Worm (Caenorhabditis elegans): Measurements from ENCODE around the gene ocr-2.

Gene ocr-2

DNA sequence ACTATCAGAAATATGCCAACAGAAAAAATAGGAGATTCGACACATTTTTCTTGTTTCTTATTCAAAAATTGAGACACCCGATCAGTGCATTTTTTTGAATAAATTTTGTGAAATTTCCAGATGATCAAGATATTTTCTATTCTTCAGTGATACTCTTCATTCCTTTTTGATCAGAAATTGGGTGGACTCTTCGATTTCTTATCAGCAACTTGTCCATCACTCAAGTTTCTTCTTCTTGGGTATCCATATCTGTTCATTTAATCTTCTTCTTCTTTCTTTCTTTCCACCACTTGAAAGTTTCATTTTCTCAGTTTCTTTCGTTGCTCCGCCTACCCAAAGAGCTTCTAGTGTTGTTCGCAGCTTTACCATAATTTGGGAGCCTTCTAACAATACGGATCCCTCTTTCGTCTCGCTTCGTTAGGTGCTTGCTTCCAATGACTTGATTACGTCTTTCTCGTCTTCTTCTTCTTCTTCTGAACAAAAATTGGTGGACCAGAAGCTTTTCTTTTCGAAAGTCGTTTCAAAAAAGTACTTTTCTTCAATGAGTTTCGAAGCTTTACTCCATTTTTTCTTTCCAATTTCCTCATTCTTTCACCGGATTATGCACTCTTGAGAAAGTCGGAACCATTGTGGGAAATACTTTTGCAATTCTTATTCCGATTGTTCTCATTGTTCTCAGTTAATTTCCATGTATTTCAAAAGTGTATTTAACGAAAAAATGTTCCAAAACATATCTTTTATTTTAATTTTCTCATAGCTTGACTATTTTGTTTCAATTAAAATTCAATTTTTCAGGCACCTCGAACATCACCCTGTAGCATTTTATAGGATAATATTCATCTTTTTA, 44.0 kb downstream of the ocr-2 start, which contains the start of gene pct-1:
pct-1 (plus strand) TSS at position 797 of the 847 bp plus-strand sequence.
- TF ChIP-seq ceh-16 (tag; optimal IDR thresholded peaks at IDR 0.05) (no peak), lin-39 (tag; optimal IDR thresholded peaks at IDR 0.05) (no peak), ztf-1 (GFP tag; conservative IDR thresholded peaks at IDR 0.05) (no peak), crh-2 (tag; optimal IDR thresholded peaks at IDR 0.05) (no peak), lin-11 (tag; optimal IDR thresholded peaks at IDR 0.05) (no peak), aly-2 (tag; optimal IDR thresholded peaks at IDR 0.05) (no peak), skn-1 (tag; optimal IDR thresholded peaks at IDR 0.05) (no peak), nhr-23 (tag; optimal IDR thresholded peaks at IDR 0.05) (no peak), peb-1 (tag; optimal IDR thresholded peaks at IDR 0.05) (no peak), ztf-4 (tag; optimal IDR thresholded peaks at IDR 0.05) (no peak)

DNA sequence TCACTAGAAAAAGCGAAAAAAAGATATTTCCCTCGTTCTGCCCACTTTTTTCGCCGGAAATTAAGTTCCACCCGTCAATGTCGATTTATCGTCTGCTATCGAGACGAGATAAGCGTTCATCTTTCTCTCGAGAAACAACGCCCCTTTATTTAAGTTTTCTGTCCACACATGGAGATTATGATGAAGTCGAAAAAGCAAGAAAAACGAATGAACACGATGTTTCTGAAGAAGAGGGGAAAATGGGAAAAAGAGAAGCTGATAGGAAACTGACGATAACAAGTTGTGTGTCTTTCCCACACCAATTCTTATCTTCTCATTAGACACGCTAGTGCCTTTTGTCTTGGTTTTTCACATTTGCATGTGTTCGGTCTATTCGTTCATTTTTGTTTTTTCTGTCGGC, 45.1 kb downstream of the ocr-2 start:
- peak; percentile 23 for TF ChIP-seq blmp-1 (tag; optimal IDR thresholded peaks at IDR 0.05; ENCODE audit: insufficient read depth)
- no peak for TF ChIP-seq unc-55 (GFP tag; optimal IDR thresholded peaks at IDR 0.05)
- peak; percentile 6 for TF ChIP-seq nhr-25 (tag; optimal IDR thresholded peaks at IDR 0.05)
- TF ChIP-seq Y55F3AM.14 (GFP tag; optimal IDR thresholded peaks at IDR 0.05), result no peak
- peak; percentile 76 for TF ChIP-seq fos-1 (tag; optimal IDR thresholded peaks at IDR 0.05)

DNA sequence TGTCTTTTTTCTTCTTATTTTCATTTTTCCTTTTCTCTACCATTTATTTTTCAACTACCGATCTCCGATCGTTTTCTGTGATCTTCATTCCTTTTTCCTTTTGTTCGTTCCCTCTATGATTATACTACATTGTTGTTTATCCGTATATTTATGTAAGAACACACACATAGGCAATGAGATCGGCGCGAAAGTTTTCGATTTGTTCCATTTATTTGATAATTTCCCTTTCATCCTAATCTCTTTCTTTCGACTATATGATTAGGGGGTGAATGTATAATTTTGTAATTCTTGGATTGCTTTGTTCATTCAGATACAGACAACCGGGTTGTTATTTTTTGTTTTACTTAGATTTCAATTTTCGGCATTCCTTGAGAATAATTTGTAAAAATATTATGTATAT, 46.3 kb downstream of the ocr-2 start:
- TF ChIP-seq mbf-1 (tag; optimal IDR thresholded peaks at IDR 0.05), result no peak
- no peak for TF ChIP-seq blmp-1 (tag; optimal IDR thresholded peaks at IDR 0.05; ENCODE audit: insufficient read depth)
- TF ChIP-seq skn-1 (tag; optimal IDR thresholded peaks at IDR 0.05), result no peak
- no peak for TF ChIP-seq nhr-11 (tag; optimal IDR thresholded peaks at IDR 0.05)
- no peak for TF ChIP-seq R02D3.7 (tag; optimal IDR thresholded peaks at IDR 0.05)
- TF ChIP-seq C34F6.9 (tag; optimal IDR thresholded peaks at IDR 0.05), result no peak
- TF ChIP-seq elt-3 (tag; optimal IDR thresholded peaks at IDR 0.05), result no peak
- TF ChIP-seq zag-1 (tag; optimal IDR thresholded peaks at IDR 0.05), result no peak
- TF ChIP-seq nhr-129 (tag; optimal IDR thresholded peaks at IDR 0.05), result no peak
- no peak for TF ChIP-seq sma-9 (GFP tag; optimal IDR thresholded peaks at IDR 0.05)
- TF ChIP-seq sma-9 (tag; optimal IDR thresholded peaks at IDR 0.05), result no peak
- no peak for TF ChIP-seq lin-11 (tag; optimal IDR thresholded peaks at IDR 0.05)
- no peak for TF ChIP-seq snpc-4 (tag; optimal IDR thresholded peaks at IDR 0.05)
- TF ChIP-seq lin-39 (tag; optimal IDR thresholded peaks at IDR 0.05), result no peak
- no peak for TF ChIP-seq unc-55 (GFP tag; optimal IDR thresholded peaks at IDR 0.05)
- no peak for TF ChIP-seq nhr-23 (tag; optimal IDR thresholded peaks at IDR 0.05)
- no peak for TF ChIP-seq nhr-21 (tag; optimal IDR thresholded peaks at IDR 0.05)
- TF ChIP-seq crh-2 (tag; optimal IDR thresholded peaks at IDR 0.05), result no peak

DNA sequence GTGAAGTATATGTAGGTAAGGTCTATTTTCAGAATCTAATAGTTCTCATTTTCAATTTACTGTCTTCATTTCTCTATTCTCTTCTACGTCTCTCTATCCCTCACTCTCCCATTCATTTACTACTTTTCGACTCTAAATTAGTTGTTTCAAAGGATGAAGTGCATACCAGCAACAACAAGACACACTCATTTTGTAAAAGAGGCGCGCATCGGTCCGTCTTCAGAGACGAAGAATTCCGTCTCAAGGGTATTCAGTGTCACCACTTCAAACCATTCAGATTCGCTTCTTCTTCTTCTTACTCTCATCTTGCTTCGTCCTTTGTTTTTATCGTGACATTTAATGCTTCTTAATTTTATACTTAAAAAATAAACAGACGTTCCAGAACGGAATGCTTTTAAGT, 48.5 kb downstream of the ocr-2 start:
- TF ChIP-seq nhr-25 (tag; optimal IDR thresholded peaks at IDR 0.05), result peak; percentile 43
- TF ChIP-seq lin-13 (GFP tag; optimal IDR thresholded peaks at IDR 0.05), result no peak

DNA sequence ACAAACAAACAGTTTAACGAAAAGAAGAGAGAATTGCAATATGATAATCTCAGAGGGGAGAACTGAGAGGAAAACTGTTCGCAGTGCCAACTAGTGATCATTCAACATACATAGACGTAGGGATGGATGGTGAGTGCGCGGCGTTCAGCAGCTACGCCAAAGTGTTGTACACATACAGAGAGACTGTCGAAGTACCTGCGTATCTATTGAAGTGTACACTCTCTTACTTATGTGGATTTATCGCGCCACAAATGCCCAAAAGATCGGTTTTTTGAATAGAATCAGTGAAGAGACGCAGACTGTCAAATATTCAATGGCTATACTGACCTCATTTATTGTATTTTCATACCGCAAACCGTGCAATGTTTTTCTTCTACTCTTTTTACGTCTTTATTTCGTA, 49.6 kb downstream of the ocr-2 start:
- peak; percentile 33 for TF ChIP-seq egl-27 (tag; optimal IDR thresholded peaks at IDR 0.05)
- TF ChIP-seq blmp-1 (tag; optimal IDR thresholded peaks at IDR 0.05; ENCODE audit: insufficient read depth), result peak; percentile 20
- no peak for TF ChIP-seq aly-2 (tag; optimal IDR thresholded peaks at IDR 0.05)
- TF ChIP-seq nhr-21 (tag; optimal IDR thresholded peaks at IDR 0.05), result peak; percentile 19
- peak; percentile 11 for TF ChIP-seq sem-4 (tag; optimal IDR thresholded peaks at IDR 0.05)
- TF ChIP-seq sma-9 (GFP tag; optimal IDR thresholded peaks at IDR 0.05), result peak; percentile 19
- TF ChIP-seq sma-9 (tag; optimal IDR thresholded peaks at IDR 0.05), result no peak
- no peak for TF ChIP-seq unc-55 (GFP tag; optimal IDR thresholded peaks at IDR 0.05)
- TF ChIP-seq nhr-25 (tag; optimal IDR thresholded peaks at IDR 0.05), result no peak
- TF ChIP-seq fos-1 (tag; optimal IDR thresholded peaks at IDR 0.05), result peak; percentile 31
- no peak for TF ChIP-seq lin-39 (tag; optimal IDR thresholded peaks at IDR 0.05)
- peak; percentile 51 for TF ChIP-seq F13H6.1 (tag; optimal IDR thresholded peaks at IDR 0.05)
- TF ChIP-seq nhr-77 (tag; optimal IDR thresholded peaks at IDR 0.05), result no peak
- no peak for TF ChIP-seq lin-13 (GFP tag; optimal IDR thresholded peaks at IDR 0.05)
- no peak for TF ChIP-seq crh-2 (tag; optimal IDR thresholded peaks at IDR 0.05)
- no peak for TF ChIP-seq R02D3.7 (tag; optimal IDR thresholded peaks at IDR 0.05)
- peak; percentile 17 for TF ChIP-seq sma-3 (GFP tag; optimal IDR thresholded peaks at IDR 0.05)
- TF ChIP-seq ztf-4 (tag; optimal IDR thresholded peaks at IDR 0.05), result no peak
- TF ChIP-seq mdl-1 (tag; optimal IDR thresholded peaks at IDR 0.05), result no peak

Measured in whole organism, L2 larva.